Fruit fly (Drosophila melanogaster) whole organism, embryonic: Measurements from ENCODE around the gene CG12766.

Experiments used
- Atf6 ChIP-seq: fragments of 200-800 bp; sonication (Bioruptor generic); IDR thresholded peaks from 2 replicates; pipeline ENCODE4 v1.3.6; 2022; ENCODE audit warnings: missing biosample characterization, missing genetic modification characterization
- Blimp-1 ChIP-seq: fragments of 200-800 bp; sonication (Bioruptor generic); optimal IDR thresholded peaks from 3 replicates; lab custom pipeline; 2018; ENCODE audit warnings: missing biosample characterization, missing genetic modification characterization, mild to moderate bottlenecking, moderate library complexity, missing genetic modification reagents
- CG10274 ChIP-seq: fragments of 200-800 bp; sonication (Bioruptor generic); optimal IDR thresholded peaks from 3 replicates; lab custom pipeline; 2017; ENCODE audit warnings: missing biosample characterization, mild to moderate bottlenecking, missing genetic modification characterization
- CG10654 ChIP-seq: fragments of 200-800 bp; sonication (Bioruptor generic); optimal IDR thresholded peaks from 2 replicates; lab custom pipeline; 2016; ENCODE audit warnings: missing biosample characterization, missing genetic modification characterization
- CG12104 ChIP-seq: fragments of 200-800 bp; sonication (Bioruptor generic); optimal IDR thresholded peaks from 3 replicates; lab custom pipeline; 2016; ENCODE audit warnings: missing biosample characterization, missing genetic modification characterization
- CG12155 ChIP-seq: fragments of 200-800 bp; sonication (Bioruptor generic); optimal IDR thresholded peaks from 3 replicates; lab custom pipeline; 2016; ENCODE audit warnings: missing biosample characterization, missing genetic modification characterization
- CG1233 ChIP-seq: fragments of 200-800 bp; sonication (Bioruptor generic); optimal IDR thresholded peaks from 4 replicates; lab custom pipeline; 2018; ENCODE audit warnings: missing biosample characterization, mild to moderate bottlenecking, missing genetic modification characterization
- CG13894 ChIP-seq: fragments of 200-800 bp; sonication (Bioruptor generic); optimal IDR thresholded peaks from 3 replicates; lab custom pipeline; 2018; ENCODE audit warnings: missing biosample characterization, mild to moderate bottlenecking, missing genetic modification characterization, moderate library complexity
- CG15011 ChIP-seq: fragments of 200-800 bp; sonication (Bioruptor generic); optimal IDR thresholded peaks from 3 replicates; lab custom pipeline; 2018; ENCODE audit warnings: missing biosample characterization, mild to moderate bottlenecking, missing genetic modification characterization
- CG1529 ChIP-seq: fragments of 200-800 bp; sonication (Bioruptor generic); optimal IDR thresholded peaks from 3 replicates; lab custom pipeline; 2018; ENCODE audit warnings: missing biosample characterization, missing genetic modification characterization
- CG15696 ChIP-seq: fragments of 200-800 bp; sonication (Bioruptor generic); optimal IDR thresholded peaks from 2 replicates; lab custom pipeline; 2019; ENCODE audit warnings: missing biosample characterization, mild to moderate bottlenecking, missing genetic modification characterization, moderate library complexity
- CG17385 ChIP-seq: fragments of 200-800 bp; sonication (Bioruptor generic); optimal IDR thresholded peaks from 3 replicates; lab custom pipeline; 2018; ENCODE audit warnings: missing biosample characterization, mild to moderate bottlenecking, missing genetic modification characterization
- CG1832 ChIP-seq: fragments of 200-800 bp; sonication (Bioruptor generic); optimal IDR thresholded peaks from 2 replicates; lab custom pipeline; 2017; ENCODE audit warnings: missing biosample characterization, mild to moderate bottlenecking, missing genetic modification characterization, inconsistent platforms
- CG2889 ChIP-seq: fragments of 200-800 bp; sonication (Bioruptor generic); IDR thresholded peaks from 3 replicates; pipeline ENCODE4 v1.3.6; 2022; ENCODE audit warnings: missing biosample characterization, missing genetic modification characterization
- CG9797 ChIP-seq: fragments of 200-800 bp; sonication (Bioruptor generic); optimal IDR thresholded peaks from 3 replicates; lab custom pipeline; 2018; ENCODE audit warnings: missing biosample characterization, mild to moderate bottlenecking, missing genetic modification characterization
- Dad ChIP-seq: fragments of 200-800 bp; sonication (Bioruptor generic); optimal IDR thresholded peaks from 3 replicates; lab custom pipeline; 2016; ENCODE audit warnings: missing biosample characterization, missing genetic modification characterization
- Dbx ChIP-seq: fragments of 200-800 bp; sonication (Bioruptor generic); IDR thresholded peaks from 3 replicates; pipeline ENCODE4 v1.3.6; 2022; ENCODE audit warnings: missing biosample characterization, missing genetic modification characterization
- Deaf1 ChIP-seq: fragments of 200-800 bp; optimal IDR thresholded peaks from 3 replicates; lab custom pipeline; 2019; ENCODE audit warnings: missing biosample characterization, mild to moderate bottlenecking, missing genetic modification characterization, moderate library complexity
- Dip2 ChIP-seq: fragments of 200-800 bp; sonication (Bioruptor generic); IDR thresholded peaks from 2 replicates; pipeline ENCODE4 v1.3.6; 2022; ENCODE audit warnings: missing biosample characterization, missing genetic modification characterization
- Ets65A ChIP-seq: fragments of 200-800 bp; sonication (Bioruptor generic); peaks from one replicate; lab custom pipeline; 2016; ENCODE audit warnings: missing biosample characterization, missing genetic modification characterization
- Hand ChIP-seq: fragments of 200-800 bp; sonication (Bioruptor generic); optimal IDR thresholded peaks from 2 replicates; lab custom pipeline; 2017; ENCODE audit warnings: mild to moderate bottlenecking, missing biosample characterization, missing genetic modification reagents, missing genetic modification characterization
- Mes4 ChIP-seq: fragments of 200-800 bp; sonication (Bioruptor generic); optimal IDR thresholded peaks from 2 replicates; lab custom pipeline; 2016; ENCODE audit warnings: missing biosample characterization, missing genetic modification characterization
- NFAT ChIP-seq: fragments of 200-800 bp; sonication (Bioruptor generic); IDR thresholded peaks from 2 replicates; pipeline ENCODE4 v1.3.6; 2022; ENCODE audit warnings: missing biosample characterization, missing genetic modification characterization
- Pdp1 ChIP-seq, 2 experiments: fragments of 200-800 bp; sonication (Bioruptor generic); optimal IDR thresholded peaks; 3 replicates each; lab custom pipeline; 2016; ENCODE audit warnings: missing biosample characterization in 2 of 2, missing genetic modification characterization in 2 of 2, mild to moderate bottlenecking in 1 of 2, moderate library complexity in 1 of 2
- Trl ChIP-seq, 3 experiments: fragments of >200 bp in 2 of 3; fragments of 200-800 bp in 1 of 3; sonication (Bioruptor generic) in 1 of 3; optimal IDR thresholded peaks; 2 replicates in 1 of 3; 3 replicates in 2 of 3; lab custom pipeline; 2016 to 2017; ENCODE audit warnings: missing biosample characterization in 1 of 3, missing genetic modification characterization in 1 of 3
- abd-A ChIP-seq: fragments of 200-800 bp; sonication (Bioruptor generic); optimal IDR thresholded peaks from 3 replicates; lab custom pipeline; 2019; ENCODE audit warnings: missing biosample characterization, mild to moderate bottlenecking, missing genetic modification characterization, moderate library complexity
- bbx ChIP-seq: fragments of 200-800 bp; sonication (Bioruptor generic); IDR thresholded peaks from 2 replicates; pipeline ENCODE4 v1.3.6; 2022; ENCODE audit warnings: missing biosample characterization, missing genetic modification characterization; ENCODE audit not compliant: partially characterized antibody
- cas ChIP-seq: fragments of 200-800 bp; sonication (Bioruptor generic); IDR thresholded peaks from 2 replicates; pipeline ENCODE4 v1.3.6; 2022; ENCODE audit warnings: missing biosample characterization, missing genetic modification characterization
- cg ChIP-seq: fragments of 200-800 bp; sonication (Bioruptor generic); optimal IDR thresholded peaks from 3 replicates; lab custom pipeline; 2019; ENCODE audit warnings: missing biosample characterization, mild to moderate bottlenecking, missing genetic modification characterization, moderate library complexity
- chinmo ChIP-seq: fragments of 200-800 bp; sonication (Bioruptor generic); IDR thresholded peaks from 4 replicates; pipeline ENCODE4 v1.3.6; 2022; ENCODE audit warnings: missing biosample characterization, missing genetic modification characterization; ENCODE audit not compliant: partially characterized antibody
- chn ChIP-seq: fragments of 200-800 bp; sonication (Bioruptor generic); optimal IDR thresholded peaks from 2 replicates; lab custom pipeline; 2016; ENCODE audit warnings: missing biosample characterization, missing genetic modification characterization
- crc ChIP-seq: fragments of 200-800 bp; sonication (Bioruptor generic); optimal IDR thresholded peaks from 2 replicates; lab custom pipeline; 2016; ENCODE audit warnings: missing biosample characterization, missing genetic modification characterization
- ewg ChIP-seq: fragments of 200-800 bp; sonication (Bioruptor generic); optimal IDR thresholded peaks from 3 replicates; lab custom pipeline; 2017; ENCODE audit warnings: mild to moderate bottlenecking, missing biosample characterization, missing genetic modification reagents, missing genetic modification characterization
- ftz-f1 ChIP-seq: fragments of 200-800 bp; sonication (Bioruptor generic); optimal IDR thresholded peaks from 2 replicates; lab custom pipeline; 2016; ENCODE audit warnings: missing biosample characterization, missing genetic modification characterization
- gsb ChIP-seq: fragments of 200-800 bp; sonication (Bioruptor generic); IDR thresholded peaks from 2 replicates; pipeline ENCODE4 v1.3.6; 2022; ENCODE audit warnings: missing biosample characterization, missing genetic modification characterization
- kah ChIP-seq: fragments of 200-800 bp; sonication (Bioruptor generic); optimal IDR thresholded peaks from 2 replicates; lab custom pipeline; 2018; ENCODE audit warnings: missing biosample characterization, mild to moderate bottlenecking, missing genetic modification characterization
- nerfin-1 ChIP-seq: fragments of 200-800 bp; sonication (Bioruptor generic); optimal IDR thresholded peaks from 3 replicates; lab custom pipeline; 2019; ENCODE audit warnings: missing biosample characterization, mild to moderate bottlenecking, missing genetic modification characterization, moderate library complexity
- pros ChIP-seq: fragments of 200-800 bp; sonication (Bioruptor generic); optimal IDR thresholded peaks from 3 replicates; lab custom pipeline; 2019; ENCODE audit warnings: missing biosample characterization, mild to moderate bottlenecking, missing genetic modification characterization, moderate library complexity
- scrt ChIP-seq: fragments of 200-800 bp; sonication (Bioruptor generic); optimal IDR thresholded peaks from 2 replicates; lab custom pipeline; 2018; ENCODE audit warnings: missing biosample characterization, mild to moderate bottlenecking, missing genetic modification characterization, moderate library complexity
- seq ChIP-seq: fragments of 200-800 bp; sonication (Bioruptor generic); IDR thresholded peaks from 2 replicates; pipeline ENCODE4 v1.3.6; 2022; ENCODE audit warnings: missing biosample characterization, missing genetic modification characterization
- sqz ChIP-seq: fragments of 200-800 bp; sonication (Bioruptor generic); optimal IDR thresholded peaks from 3 replicates; lab custom pipeline; 2018; ENCODE audit warnings: missing biosample characterization, mild to moderate bottlenecking, missing genetic modification characterization
- ssp ChIP-seq: fragments of 200-800 bp; sonication (Bioruptor generic); IDR thresholded peaks from 2 replicates; pipeline ENCODE4 v1.3.6; 2022; ENCODE audit warnings: missing biosample characterization, missing genetic modification characterization
- z ChIP-seq: fragments of 200-800 bp; sonication (Bioruptor generic); IDR thresholded peaks from 3 replicates; pipeline ENCODE4 v1.3.6; 2022; ENCODE audit warnings: missing biosample characterization, missing genetic modification characterization

The CG12766 gene

DNA sequence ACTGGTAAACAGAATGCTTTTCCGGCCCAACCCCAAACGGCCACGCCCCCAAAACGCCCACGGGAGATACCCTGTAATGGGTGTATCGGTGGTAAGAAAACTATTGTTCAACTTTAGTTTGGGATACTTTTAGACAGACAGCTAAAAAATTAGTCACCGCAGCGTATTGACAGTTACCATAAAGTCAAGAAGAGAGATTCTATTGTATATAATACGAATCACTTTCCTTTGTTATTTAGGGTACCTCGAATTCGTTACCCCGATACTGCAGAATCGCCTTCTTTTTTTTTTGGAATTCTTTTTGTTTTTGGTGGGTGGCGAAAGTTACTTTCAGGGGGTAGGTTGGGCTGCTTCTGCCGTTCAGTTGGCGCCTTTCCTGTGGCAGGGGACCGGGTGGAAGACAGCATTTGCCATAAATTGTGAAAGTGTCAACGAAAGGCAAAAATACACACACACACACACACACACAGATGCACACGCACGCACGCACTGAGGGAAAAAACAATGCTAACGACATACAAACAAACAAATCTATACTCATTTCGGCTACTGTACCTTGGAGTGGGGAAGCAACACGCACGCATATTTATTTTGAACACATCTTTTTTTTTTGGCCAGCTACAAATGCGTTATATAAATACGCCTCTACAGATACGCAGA, 30.6 kb upstream of the CG12766 start (continued):
- TF ChIP-seq Hand (GFP tag; lab: Kevin White, UChicago) (peak; percentile 42), Atf6 (GFP tag; lab: Robert Waterston, UW) (peak; percentile 44; the same call in 1 of the 2 replicates), Blimp-1 (GFP tag; lab: Kevin White, UChicago) (peak; percentile 37), CG1233 (GFP tag; lab: Kevin White, UChicago) (peak; percentile 15)
- TF ChIP-seq, all 482 proteins: peak for 156

DNA sequence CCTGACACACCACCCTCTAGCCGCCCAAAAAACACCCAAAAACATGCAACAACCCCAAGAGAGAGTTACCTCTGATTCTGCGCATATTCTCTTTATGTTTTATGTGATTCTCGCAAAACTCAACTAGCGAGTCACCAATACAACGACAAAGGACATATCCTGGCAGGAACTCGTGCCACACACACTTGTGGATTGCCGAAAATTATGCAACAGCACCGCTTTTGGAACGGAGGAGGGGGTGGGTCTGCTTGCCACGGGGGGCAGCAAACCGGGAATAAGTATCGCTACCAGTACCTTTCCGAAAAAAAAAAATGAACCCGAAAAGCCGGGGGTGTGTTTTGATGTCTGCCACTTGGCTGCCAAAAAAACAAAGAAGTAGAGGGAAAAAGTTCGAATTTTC, 25.2 kb upstream of the CG12766 start:
- TF ChIP-seq abd-A (tag; lab: Kevin White, UChicago) (peak; percentile 58), sqz (GFP tag; lab: Kevin White, UChicago) (peak; percentile 72), CG12104 (no peak), cas (GFP tag; lab: Robert Waterston, UW) (no peak), chinmo (0 out of 4 replicates have a peak, but pooled peaks have one; percentile 31), CG17385 (GFP tag; lab: Kevin White, UChicago) (no peak), ssp (GFP tag; lab: Robert Waterston, UW) (no peak), kah (GFP tag; lab: Kevin White, UChicago) (peak; percentile 18), Pdp1 (GFP tag; optimal IDR thresholded peaks at IDR 0.05; lab: Kevin White, UChicago) (peak in 1 of 2 experiments; percentile 90), CG10654 (no peak), CG15011 (GFP tag; lab: Kevin White, UChicago) (no peak), Dbx (GFP tag; lab: Robert Waterston, UW) (no peak), CG13894 (tag; lab: Kevin White, UChicago) (peak; percentile 15), crc (GFP tag; lab: Kevin White, UChicago) (no peak), scrt (GFP tag; lab: Kevin White, UChicago) (peak; percentile 100), CG12155 (GFP tag; lab: Kevin White, UChicago) (peak; percentile 31), z (0 out of 3 replicates have a peak, but pooled peaks have one; percentile 5), Trl (optimal IDR thresholded peaks at IDR 0.05; lab: Kevin White, UChicago) (peak in 1 of 2 experiments; percentile 15), Trl (GFP tag; optimal IDR thresholded peaks at IDR 0.05; lab: Kevin White, UChicago) (no peak), pros (peak; percentile 45), CG15696 (tag; lab: Kevin White, UChicago) (no peak), nerfin-1 (tag; lab: Kevin White, UChicago) (peak; percentile 6), ewg (peak; percentile 80), Deaf1 (tag; lab: Kevin White, UChicago) (peak; percentile 19)
- TF ChIP-seq, all 482 proteins: peak for 14

DNA sequence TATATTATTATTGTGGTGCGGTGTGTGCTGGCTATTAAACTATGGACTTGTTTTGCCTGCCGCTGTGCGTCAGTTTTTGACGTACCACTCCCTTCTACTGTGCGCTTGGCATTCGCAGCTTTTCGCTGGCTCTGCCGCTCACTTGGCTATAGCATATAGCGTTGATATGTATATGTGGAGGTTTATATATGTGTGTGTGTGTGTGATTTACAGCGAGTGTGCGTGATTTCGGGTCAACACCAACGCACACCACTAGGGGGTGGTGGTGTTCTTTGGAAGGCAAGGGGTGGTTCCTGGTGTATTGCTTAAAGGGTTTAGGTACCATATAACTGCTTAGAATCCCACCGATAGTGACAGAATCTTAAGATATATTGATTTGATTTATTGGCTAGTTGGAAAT, 24.7 kb upstream of the CG12766 start, which contains the start of gene CG12605:
Gene CG12605, minus strand, starts transcription at position 101 of the 400 bp plus-strand sequence.
- TF ChIP-seq cg (peak; percentile 44), seq (0 out of 2 replicates have a peak, but pooled peaks have one; percentile 23), Ets65A (GFP tag; lab: Kevin White, UChicago) (peak; percentile 52), CG1529 (GFP tag; lab: Kevin White, UChicago) (no peak), NFAT (GFP tag; lab: Robert Waterston, UW) (0 out of 2 replicates have a peak, but pooled peaks have one; percentile 6)
- TF ChIP-seq, all 482 proteins: peak for 4

DNA sequence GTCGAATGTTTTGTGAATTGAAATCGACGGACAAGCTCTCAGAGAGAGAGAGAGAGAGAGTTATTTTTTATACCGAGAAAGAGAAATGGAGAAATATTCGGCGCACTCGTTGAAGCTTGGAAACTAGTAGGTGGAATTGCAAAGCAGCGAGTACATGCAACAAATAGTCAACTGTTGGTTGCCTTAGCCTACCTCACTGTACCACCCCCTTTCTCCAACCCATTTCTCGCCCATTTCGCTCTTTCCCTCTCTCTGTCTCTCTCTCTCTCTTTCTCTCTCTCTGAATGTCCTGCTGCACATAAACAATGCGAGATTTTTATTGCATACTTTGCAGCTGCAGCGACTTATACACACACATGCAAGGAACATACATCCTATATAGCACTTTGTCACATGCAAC, 24.1 kb upstream of the CG12766 start:
- TF ChIP-seq seq = peak; percentile 31; the same call in 1 of the 2 replicates
- TF ChIP-seq Dad = no peak
- TF ChIP-seq Trl (optimal IDR thresholded peaks at IDR 0.05; lab: Kevin White, UChicago) = peak; percentile 80 to 82
- no peak for TF ChIP-seq Trl (GFP tag; optimal IDR thresholded peaks at IDR 0.05; lab: Kevin White, UChicago)
- no peak for TF ChIP-seq CG10274 (GFP tag; lab: Kevin White, UChicago)
- no peak for TF ChIP-seq Dip2
- TF ChIP-seq CG13894 (tag; lab: Kevin White, UChicago) = no peak
- peak; percentile 48 for TF ChIP-seq ewg
- no peak for TF ChIP-seq bbx (GFP tag; lab: Robert Waterston, UW)
- TF ChIP-seq Mes4 = no peak
- TF ChIP-seq nerfin-1 (tag; lab: Kevin White, UChicago) = peak; percentile 9
- TF ChIP-seq abd-A (tag; lab: Kevin White, UChicago) = no peak
- no peak for TF ChIP-seq CG2889 (GFP tag; lab: Robert Waterston, UW)
- no peak for TF ChIP-seq chn (GFP tag; lab: Kevin White, UChicago)
- no peak for TF ChIP-seq gsb (GFP tag; lab: Robert Waterston, UW)
- TF ChIP-seq cg = peak; percentile 41
- TF ChIP-seq CG12155 (GFP tag; lab: Kevin White, UChicago) = peak; percentile 91
- peak; percentile 54 for TF ChIP-seq CG1832 (GFP tag; lab: Kevin White, UChicago)
- no peak for TF ChIP-seq CG9797 (GFP tag; lab: Kevin White, UChicago)
- no peak for TF ChIP-seq ftz-f1 (GFP tag; lab: Kevin White, UChicago)
